Fruit fly (Drosophila melanogaster): ENCODE measurements around the gene CG3226.

DNA sequence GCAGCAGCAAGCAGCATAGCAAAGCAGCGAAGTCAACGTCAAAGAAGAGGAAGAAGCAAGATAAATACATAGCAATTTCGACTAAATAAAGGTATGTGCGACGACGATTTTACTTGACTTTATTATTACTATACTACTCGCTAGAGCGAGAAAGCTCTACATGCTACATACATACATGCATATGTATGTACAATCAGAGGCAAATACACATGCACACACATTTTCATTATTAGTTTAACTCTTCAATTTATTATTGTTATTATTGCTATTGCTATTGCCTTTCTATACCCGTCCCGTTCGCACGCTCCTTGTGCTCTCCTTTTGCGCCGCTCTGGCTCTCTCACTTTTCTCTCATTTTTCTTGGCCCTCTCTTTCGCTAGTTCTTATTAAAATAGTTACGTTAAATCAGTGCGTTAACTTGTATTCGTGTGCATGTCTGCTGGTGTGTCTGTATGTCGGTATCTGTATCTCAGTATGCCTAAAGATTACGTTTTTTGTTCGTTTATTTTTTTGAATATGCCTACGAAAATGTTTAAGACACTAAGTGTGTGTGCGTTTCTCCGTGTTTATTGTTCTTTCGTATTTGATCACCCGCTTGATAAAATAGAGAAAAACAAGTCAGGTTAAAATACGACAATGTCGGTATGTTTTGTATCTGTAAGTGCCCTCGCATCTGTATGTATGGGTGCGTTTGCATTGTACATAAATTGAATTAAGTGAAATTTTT lies 46.4 kb upstream of the CG3226 start:
- TF ChIP-seq Hr83 (GFP tag; optimal IDR thresholded peaks at IDR 0.05; ENCODE audit: poor library complexity, severe bottlenecking), result no peak
- TF ChIP-seq psq (GFP tag; optimal IDR thresholded peaks at IDR 0.05), result no peak
- no peak for TF ChIP-seq dmrt93B (GFP tag; optimal IDR thresholded peaks at IDR 0.05)
- no peak for TF ChIP-seq fru (GFP tag; optimal IDR thresholded peaks at IDR 0.05)
- no peak for TF ChIP-seq pan (optimal IDR thresholded peaks at IDR 0.05)
